Worm (Caenorhabditis elegans) whole organism, late embryonic: Measurements from ENCODE around the gene F56D6.19.
"Not testable (repeated sequence)": the region's sequence is repeated elsewhere in the genome, so short reads cannot be mapped to it uniquely, and the experiment has no call there.

ENCODE experiments used
- F13H6.1 ChIP-seq: sonication (generic microtip); optimal IDR thresholded peaks from 2 replicates; lab custom pipeline; 2016; ENCODE audit warnings: missing genetic modification characterization, missing compliant biosample characterization
- T23F11.4 ChIP-seq: fragments of 200-800 bp; sonication (Bioruptor generic); optimal IDR thresholded peaks from 2 replicates; lab custom pipeline; 2018; ENCODE audit warnings: mild to moderate bottlenecking, missing genetic modification characterization, missing compliant biosample characterization
- ama-1 ChIP-seq: fragments of 150-350 bp; optimal IDR thresholded peaks from 2 replicates; lab custom pipeline; 2014
- dmd-4 ChIP-seq: sonication (generic microtip); optimal IDR thresholded peaks from 2 replicates; lab custom pipeline; 2016; ENCODE audit warnings: borderline replicate concordance, missing genetic modification characterization, missing compliant biosample characterization
- dve-1 ChIP-seq: sonication (generic microtip); optimal IDR thresholded peaks from 2 replicates; lab custom pipeline; 2017; ENCODE audit warnings: antibody characterized with exemption, mild to moderate bottlenecking, missing genetic modification characterization, missing compliant biosample characterization
- nfya-1 ChIP-seq: sonication (generic microtip); optimal IDR thresholded peaks from 2 replicates; lab custom pipeline; 2017; ENCODE audit warnings: missing genetic modification characterization, mild to moderate bottlenecking, missing compliant biosample characterization, antibody characterized with exemption, moderate library complexity
- nhr-11 ChIP-seq: fragments of 150-350 bp; optimal IDR thresholded peaks from 2 replicates; lab custom pipeline; 2014; ENCODE audit warnings: missing biosample characterization, missing genetic modification characterization
- pqm-1 ChIP-seq: sonication (generic microtip); optimal IDR thresholded peaks from 2 replicates; lab custom pipeline; 2016; ENCODE audit warnings: missing genetic modification characterization, missing compliant biosample characterization
- sox-4 ChIP-seq: sonication (generic microtip); optimal IDR thresholded peaks from 2 replicates; lab custom pipeline; 2017; ENCODE audit warnings: mild to moderate bottlenecking, missing genetic modification characterization, inconsistent platforms, missing compliant biosample characterization

ce11 chrIV:3932408-3932807, 17.8 kb downstream of the F56D6.19 start, which contains the start of gene clec-70:
- not testable (repeated sequence) for TF ChIP-seq dve-1 (tag; lab: Kevin White, UChicago); nfya-1 (tag; lab: Kevin White, UChicago); sox-4 (tag; lab: Kevin White, UChicago); F13H6.1; T23F11.4; dmd-4 (tag; lab: Kevin White, UChicago); ama-1 (lab: Kevin White, UChicago); pqm-1 (tag; lab: Kevin White, UChicago); nhr-11 (tag; lab: Kevin White, UChicago)
